Fruit fly (Drosophila melanogaster): Measurements from ENCODE around the gene Cp38.
A peak's percentile ranks its signal among the peaks of the same experiment; 100 is the strongest.

The Cp38 gene

DNA sequence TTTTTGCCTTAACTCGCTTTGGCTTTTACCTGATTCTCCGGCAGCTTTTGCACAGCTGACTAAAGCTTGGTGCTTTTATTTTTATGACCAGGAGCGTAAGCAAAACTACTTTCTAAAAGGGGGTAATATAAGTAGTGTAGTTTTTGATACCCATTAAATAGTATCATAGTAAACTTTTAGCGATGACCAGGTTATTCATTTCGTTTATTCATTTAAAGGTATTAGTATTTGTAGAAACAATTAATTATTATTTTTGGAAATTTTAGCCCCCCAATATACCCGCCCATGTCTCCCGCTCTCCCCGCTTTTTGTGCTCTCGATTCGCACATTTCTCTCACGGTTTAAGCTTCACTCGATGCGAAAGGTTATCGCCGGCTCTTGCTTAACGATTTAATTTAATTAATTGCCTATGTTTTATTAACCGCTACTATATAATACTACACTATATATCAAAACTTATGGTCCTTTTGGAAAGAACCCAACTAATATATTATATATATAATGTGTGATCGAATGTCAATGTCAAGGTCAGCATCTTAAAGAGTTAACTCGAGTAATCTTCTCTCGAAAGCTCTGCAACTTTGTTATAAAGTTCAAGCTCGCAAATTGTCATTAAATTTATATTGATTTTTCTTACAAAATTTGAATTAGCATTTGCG lies 17.1 kb upstream of the Cp38 start, which contains the start of gene Sptr (continued):
- peak; percentile 73 for TF ChIP-seq CG12071 (GFP tag; optimal IDR thresholded peaks at IDR 0.05)
- TF ChIP-seq BEAF-32 (GFP tag; optimal IDR thresholded peaks at IDR 0.05): no peak
- TF ChIP-seq tap (tag; optimal IDR thresholded peaks at IDR 0.05): peak; percentile 86
- peak; percentile 86 for TF ChIP-seq CG9817 (tag; optimal IDR thresholded peaks at IDR 0.05)
- TF ChIP-seq CG11695 (GFP tag; IDR thresholded peaks at IDR 0.05): peak; percentile 93
- TF ChIP-seq Dref (GFP tag; IDR thresholded peaks at IDR 0.05): no peak
- TF ChIP-seq CG3065 (GFP tag; optimal IDR thresholded peaks at IDR 0.05): peak; percentile 13
- TF ChIP-seq Kr (GFP tag; optimal IDR thresholded peaks at IDR 0.05): no peak
- peak; percentile 73 for TF ChIP-seq CG7357 (GFP tag; IDR thresholded peaks at IDR 0.05)
- TF ChIP-seq shn (GFP tag; optimal IDR thresholded peaks at IDR 0.05): peak; percentile 23
- no peak for TF ChIP-seq gfzf (GFP tag; optimal IDR thresholded peaks at IDR 0.05)
- TF ChIP-seq CG31224 (GFP tag; IDR thresholded peaks at IDR 0.05): peak; percentile 82
- peak; percentile 17 for TF ChIP-seq NC2β (GFP tag; optimal IDR thresholded peaks at IDR 0.05)
- peak; percentile 7 for TF ChIP-seq CG17802 (tag; optimal IDR thresholded peaks at IDR 0.05)
- no peak for TF ChIP-seq HmgD (GFP tag; optimal IDR thresholded peaks at IDR 0.05)
- peak; percentile 69 for TF ChIP-seq Vsx1 (GFP tag; optimal IDR thresholded peaks at IDR 0.05)
- TF ChIP-seq Mrtf (GFP tag; IDR thresholded peaks at IDR 0.05): peak; percentile 89
- peak; percentile 59 for TF ChIP-seq tx (GFP tag; optimal IDR thresholded peaks at IDR 0.05)
- no peak for TF ChIP-seq bbx (GFP tag; IDR thresholded peaks at IDR 0.05; ENCODE audit: partially characterized antibody)
- no peak for TF ChIP-seq hbn (GFP tag; IDR thresholded peaks at IDR 0.05; ENCODE audit: partially characterized antibody)
- TF ChIP-seq E2f1 (GFP tag; IDR thresholded peaks at IDR 0.05): peak; percentile 87
- no peak for TF ChIP-seq tna (GFP tag; IDR thresholded peaks at IDR 0.05; ENCODE audit: partially characterized antibody)
- TF ChIP-seq Dek (tag; optimal IDR thresholded peaks at IDR 0.05): peak; percentile 91
- TF ChIP-seq Doc2 (GFP tag; IDR thresholded peaks at IDR 0.05): peak; percentile 50; the same call in 1 of the 2 replicates
- peak; percentile 47 for TF ChIP-seq CG2116 (GFP tag; optimal IDR thresholded peaks at IDR 0.05)
- TF ChIP-seq CG4617 (GFP tag; optimal IDR thresholded peaks at IDR 0.05; ENCODE audit: borderline replicate concordance): peak; percentile 25
- no peak for TF ChIP-seq Dp (GFP tag; optimal IDR thresholded peaks at IDR 0.05)
- TF ChIP-seq sug (tag; optimal IDR thresholded peaks at IDR 0.05): peak; percentile 87
- TF ChIP-seq gsb-n (tag; optimal IDR thresholded peaks at IDR 0.05): peak; percentile 29
- TF ChIP-seq fd3F (GFP tag; optimal IDR thresholded peaks at IDR 0.05): peak; percentile 86
- TF ChIP-seq Xbp1 (GFP tag; optimal IDR thresholded peaks at IDR 0.05): peak; percentile 88
- no peak for TF ChIP-seq eve (GFP tag; optimal IDR thresholded peaks at IDR 0.05)
- TF ChIP-seq luna (GFP tag; optimal IDR thresholded peaks at IDR 0.05): peak; percentile 65
- TF ChIP-seq CG30431 (GFP tag; optimal IDR thresholded peaks at IDR 0.05): peak; percentile 33
- peak; percentile 64 for TF ChIP-seq her (GFP tag; optimal IDR thresholded peaks at IDR 0.05)
- TF ChIP-seq fd102C (GFP tag; optimal IDR thresholded peaks at IDR 0.05): no peak
- peak in 1 of 3 experiments; percentile 46 for TF ChIP-seq lola (GFP tag; optimal IDR thresholded peaks at IDR 0.05)
- no peak for TF ChIP-seq lov (optimal IDR thresholded peaks at IDR 0.05)
- 0 out of 3 replicates have a peak, but pooled peaks have one; percentile 26 for TF ChIP-seq lov (GFP tag; IDR thresholded peaks at IDR 0.05)
- peak; percentile 72 to 79 for TF ChIP-seq bsh (GFP tag; optimal IDR thresholded peaks at IDR 0.05)
- TF ChIP-seq chinmo (GFP tag; IDR thresholded peaks at IDR 0.05; ENCODE audit: partially characterized antibody): no peak
- peak; percentile 88 for TF ChIP-seq Awh (GFP tag; IDR thresholded peaks at IDR 0.05)
- peak; percentile 64 for TF ChIP-seq Antp (GFP tag; optimal IDR thresholded peaks at IDR 0.05)
- TF ChIP-seq unc-4 (GFP tag; IDR thresholded peaks at IDR 0.05; ENCODE audit: partially characterized antibody): no peak
- TF ChIP-seq CG8089 (GFP tag; optimal IDR thresholded peaks at IDR 0.05): peak; percentile 2
- TF ChIP-seq Chrac-16 (GFP tag; optimal IDR thresholded peaks at IDR 0.05): peak; percentile 72
- peak; percentile 60 for TF ChIP-seq CG8388 (GFP tag; optimal IDR thresholded peaks at IDR 0.05)
- TF ChIP-seq HmgZ (tag; optimal IDR thresholded peaks at IDR 0.05): peak; percentile 91
- peak; percentile 69 for TF ChIP-seq CG1024 (GFP tag; IDR thresholded peaks at IDR 0.05)
